Worm (Caenorhabditis elegans) whole organism, L1 larva: ENCODE results near the gene srbc-65.

Source experiments
- ces-1 ChIP-seq: fragments of 150-350 bp; optimal IDR thresholded peaks from 2 replicates; lab custom pipeline; 2014; ENCODE audit warnings: missing biosample characterization, missing genetic modification reagents, missing genetic modification characterization
- dpl-1 ChIP-seq, 3 experiments: fragments of 150-350 bp in 2 of 3; sonication (generic microtip) in 1 of 3; optimal IDR thresholded peaks; 2 replicates each; lab custom pipeline; 2014 to 2017; ENCODE audit warnings: missing biosample characterization in 3 of 3, missing genetic modification characterization in 3 of 3, missing genetic modification reagents in 3 of 3
- elt-2 ChIP-seq: sonication (generic microtip); optimal IDR thresholded peaks from 2 replicates; lab custom pipeline; 2016; ENCODE audit warnings: missing genetic modification characterization, mild to moderate bottlenecking, inconsistent platforms, missing compliant biosample characterization, missing genetic modification reagents
- irx-1 ChIP-seq: sonication (generic microtip); optimal IDR thresholded peaks from 2 replicates; lab custom pipeline; 2016; ENCODE audit warnings: missing genetic modification characterization, missing compliant biosample characterization
- nhr-19 ChIP-seq: fragments of 200-800 bp; sonication (Bioruptor generic); conservative IDR thresholded peaks from 2 replicates; pipeline ENCODE4 v1.3.6; 2022; ENCODE audit warnings: missing genetic modification characterization, missing compliant biosample characterization
- nhr-28 ChIP-seq: fragments of 150-350 bp; optimal IDR thresholded peaks from 2 replicates; lab custom pipeline; 2014; ENCODE audit warnings: missing biosample characterization, missing genetic modification characterization
- sup-37 ChIP-seq: fragments of 200-800 bp; sonication (Bioruptor generic); optimal IDR thresholded peaks from 2 replicates; lab custom pipeline; 2018; ENCODE audit warnings: mild to moderate bottlenecking, missing genetic modification characterization, missing compliant biosample characterization
- unc-130 ChIP-seq: fragments of 150-350 bp; optimal IDR thresholded peaks from 2 replicates; lab custom pipeline; 2017; ENCODE audit warnings: missing biosample characterization, missing genetic modification characterization, inconsistent platforms
- unc-62 ChIP-seq: fragments of 150-350 bp; optimal IDR thresholded peaks from 2 replicates; lab custom pipeline; 2014; ENCODE audit warnings: missing biosample characterization, missing genetic modification reagents, missing genetic modification characterization
- xbp-1 ChIP-seq: sonication (generic microtip); optimal IDR thresholded peaks from 2 replicates; lab custom pipeline; 2016; ENCODE audit warnings: missing genetic modification characterization, missing compliant biosample characterization
- zag-1 ChIP-seq: fragments of 150-350 bp; optimal IDR thresholded peaks from 2 replicates; lab custom pipeline; 2014; ENCODE audit warnings: missing biosample characterization, missing genetic modification characterization

DNA sequence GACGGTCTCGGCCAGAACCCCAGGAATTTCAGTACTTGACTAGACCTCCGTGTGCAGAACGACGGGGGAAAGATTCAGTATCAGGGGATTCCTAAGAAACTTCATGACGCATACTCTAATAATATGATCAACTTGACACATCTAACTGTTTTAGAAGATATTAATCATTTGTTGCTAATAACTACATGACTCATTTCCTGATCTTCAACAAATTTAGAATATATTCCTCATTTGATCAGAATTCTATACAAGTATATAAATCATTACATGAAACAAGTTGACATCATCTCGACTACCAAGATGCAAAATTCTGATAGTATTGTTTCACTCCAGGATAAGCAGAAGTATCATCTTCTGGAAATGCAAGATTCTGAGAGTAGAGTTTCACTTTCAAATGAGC, 15.6 kb upstream of the srbc-65 start, which contains the start of gene Y32B12B.8:
- TF ChIP-seq unc-62 (GFP tag; lab: Kevin White, UChicago): no peak
- TF ChIP-seq unc-130 (tag; lab: Kevin White, UChicago): no peak
- no peak for TF ChIP-seq sup-37 (GFP tag; lab: Kevin White, UChicago)
- TF ChIP-seq elt-2 (tag; lab: Kevin White, UChicago): no peak
- no peak for TF ChIP-seq ces-1
- no peak for TF ChIP-seq nhr-28 (tag; lab: Kevin White, UChicago)
- no peak for TF ChIP-seq irx-1 (tag; lab: Kevin White, UChicago)
- no peak for TF ChIP-seq zag-1 (tag; lab: Kevin White, UChicago)
- TF ChIP-seq nhr-19 (GFP tag; lab: Robert Waterston, UW): no peak
- TF ChIP-seq xbp-1: no peak
- no peak for TF ChIP-seq dpl-1 (GFP tag; optimal IDR thresholded peaks at IDR 0.05; lab: Kevin White, UChicago)
